Fruit fly (Drosophila melanogaster) Kc167 (cell line): ENCODE measurements around the gene CG5762.

Experiments used
- Myc ChIP-seq: fragments of >200 bp; optimal IDR thresholded peaks from 2 replicates; lab custom pipeline; 2017; ENCODE audit warnings: missing external identifiers
- Sin3A ChIP-seq: fragments of >200 bp; optimal IDR thresholded peaks from 2 replicates; lab custom pipeline; 2018; ENCODE audit warnings: missing external identifiers
- h ChIP-seq: fragments of >200 bp; optimal IDR thresholded peaks from 3 replicates; lab custom pipeline; 2018; ENCODE audit warnings: missing external identifiers
- insv ChIP-seq: fragments of >200 bp; optimal IDR thresholded peaks from 3 replicates; lab custom pipeline; 2018; ENCODE audit warnings: missing external identifiers
- psq ChIP-seq: fragments of >200 bp; optimal IDR thresholded peaks from 2 replicates; lab custom pipeline; 2017; ENCODE audit warnings: missing external identifiers
- ttk ChIP-seq: sonication (Bioruptor generic); optimal IDR thresholded peaks from 2 replicates; lab custom pipeline; 2017; ENCODE audit warnings: missing external identifiers

Gene CG5762

DNA sequence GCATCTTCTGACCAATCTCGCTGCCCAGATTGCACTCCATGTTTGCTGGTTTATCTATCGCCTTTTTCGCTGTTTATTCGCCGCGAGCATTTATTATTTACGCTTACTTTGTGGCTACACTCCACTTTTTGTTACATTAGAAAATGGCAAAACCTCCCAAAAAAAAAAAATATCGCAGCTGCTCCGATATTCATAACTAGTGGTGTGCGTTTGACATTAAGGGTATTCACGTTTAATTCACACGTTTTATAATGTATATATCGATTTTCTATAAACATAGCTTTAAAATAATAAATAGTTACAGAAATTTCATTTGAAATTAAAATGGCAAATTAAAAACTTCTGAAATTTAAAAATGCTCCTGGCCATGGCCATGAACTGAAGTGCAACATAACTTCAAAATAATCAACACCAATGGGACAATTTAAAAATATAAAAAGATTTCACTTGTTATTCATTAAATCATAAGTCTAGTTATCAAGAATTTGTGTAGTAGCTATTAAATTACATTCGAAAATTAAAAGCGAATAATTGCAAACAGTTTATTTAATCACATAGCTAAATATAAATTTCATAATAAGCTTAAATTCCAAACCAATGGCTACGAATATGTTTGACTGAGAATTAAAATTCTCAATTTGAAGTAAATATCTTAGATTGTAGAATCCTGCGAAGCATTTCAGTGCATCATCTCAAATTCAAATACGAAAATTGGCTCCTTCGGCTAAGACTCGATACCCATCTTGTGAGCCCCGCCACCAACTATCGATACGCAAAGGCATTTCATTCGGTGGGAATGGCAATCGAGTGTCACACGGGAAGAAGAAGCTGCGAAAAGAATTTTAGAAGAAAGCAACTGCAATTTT is 43.0 kb downstream of the CG5762 start, which contains the start of the genes Nab2 and BRWD3:
TSS of gene Nab2 (minus strand) at position 203 of the 866 bp plus-strand sequence.
TSS of gene BRWD3 (plus strand) at position 784 of the 866 bp plus-strand sequence.
- TF ChIP-seq h (lab: Kevin White, UChicago): no peak
- TF ChIP-seq psq: no peak
- no peak for TF ChIP-seq Myc (lab: Kevin White, UChicago)
- TF ChIP-seq Sin3A (lab: Kevin White, UChicago): no peak
- no peak for TF ChIP-seq insv (lab: Kevin White, UChicago)
- TF ChIP-seq ttk (lab: Kevin White, UChicago): no peak
